Worm (Caenorhabditis elegans) whole organism, L4 larva: ENCODE measurements around the gene aptf-3.

Experiments
- F26F4.8 ChIP-seq: fragments of 200-800 bp; sonication (Bioruptor generic); conservative IDR thresholded peaks from 2 replicates; pipeline ENCODE4 v1.3.6; 2022; ENCODE audit warnings: missing genetic modification characterization, missing compliant biosample characterization
- F49E8.2 ChIP-seq: sonication (generic microtip); optimal IDR thresholded peaks from 2 replicates; lab custom pipeline; 2016; ENCODE audit warnings: missing compliant biosample characterization, mild to moderate bottlenecking, missing genetic modification characterization, borderline replicate concordance
- Y5F2A.4 ChIP-seq: fragments of 200-800 bp; sonication (Bioruptor generic); optimal IDR thresholded peaks from 2 replicates; lab custom pipeline; 2018; ENCODE audit warnings: mild to moderate bottlenecking, missing genetic modification characterization, missing compliant biosample characterization
- aly-2 ChIP-seq: sonication (generic microtip); optimal IDR thresholded peaks from 2 replicates; lab custom pipeline; 2018; ENCODE audit warnings: missing biosample characterization, missing genetic modification characterization
- cey-2 ChIP-seq: sonication (generic microtip); optimal IDR thresholded peaks from 3 replicates; lab custom pipeline; 2017; ENCODE audit warnings: missing genetic modification characterization, mild to moderate bottlenecking, missing compliant biosample characterization, antibody characterized with exemption, borderline replicate concordance; ENCODE audit not compliant: insufficient read depth
- ctbp-1 ChIP-seq: fragments of 200-800 bp; sonication (Bioruptor generic); IDR thresholded peaks from 2 replicates; pipeline ENCODE4 v1.3.6; 2022; ENCODE audit warnings: missing genetic modification reagents, missing genetic modification characterization, missing compliant biosample characterization
- dmd-9 ChIP-seq: fragments of 200-800 bp; sonication (Bioruptor generic); IDR thresholded peaks from 2 replicates; pipeline ENCODE4 v1.3.6; 2022; ENCODE audit warnings: missing genetic modification reagents, missing genetic modification characterization, missing compliant biosample characterization
- dpl-1 ChIP-seq: fragments of 150-350 bp; optimal IDR thresholded peaks from 2 replicates; lab custom pipeline; 2014; ENCODE audit warnings: missing biosample characterization, missing genetic modification reagents, missing genetic modification characterization
- duxl-1 ChIP-seq: sonication (generic microtip); optimal IDR thresholded peaks from 2 replicates; lab custom pipeline; 2016; ENCODE audit warnings: mild to moderate bottlenecking, missing genetic modification characterization, moderate library complexity, missing compliant biosample characterization; ENCODE audit not compliant: poor library complexity
- dve-1 ChIP-seq: sonication (generic microtip); optimal IDR thresholded peaks from 2 replicates; lab custom pipeline; 2017; ENCODE audit warnings: antibody characterized with exemption, mild to moderate bottlenecking, missing genetic modification characterization, missing compliant biosample characterization; ENCODE audit not compliant: insufficient read depth
- fkh-10 ChIP-seq: fragments of 150-350 bp; optimal IDR thresholded peaks from 2 replicates; lab custom pipeline; 2014; ENCODE audit warnings: missing biosample characterization, missing genetic modification reagents, missing genetic modification characterization
- hlh-11 ChIP-seq: fragments of 200-800 bp; sonication (Bioruptor generic); optimal IDR thresholded peaks from 2 replicates; lab custom pipeline; 2018; ENCODE audit warnings: mild to moderate bottlenecking, missing genetic modification characterization, missing compliant biosample characterization
- jun-1 ChIP-seq: fragments of 150-350 bp; optimal IDR thresholded peaks from 2 replicates; lab custom pipeline; 2014; ENCODE audit warnings: missing biosample characterization, missing genetic modification reagents, missing genetic modification characterization
- lin-1 ChIP-seq: fragments of 200-800 bp; sonication (Bioruptor generic); IDR thresholded peaks from 2 replicates; pipeline ENCODE4 v1.3.6; 2022; ENCODE audit warnings: missing genetic modification reagents, missing genetic modification characterization, missing compliant biosample characterization
- lin-13 ChIP-seq: fragments of 150-350 bp; optimal IDR thresholded peaks from 2 replicates; lab custom pipeline; 2014; ENCODE audit warnings: missing biosample characterization, missing genetic modification reagents, missing genetic modification characterization
- lin-15B ChIP-seq: fragments of 150-350 bp; sonication (generic microtip); optimal IDR thresholded peaks from 3 replicates; lab custom pipeline; 2014; ENCODE audit warnings: missing biosample characterization, missing genetic modification characterization
- lin-29 ChIP-seq: fragments of 200-800 bp; sonication (Bioruptor generic); IDR thresholded peaks from 2 replicates; pipeline ENCODE4 v1.3.6; 2022; ENCODE audit warnings: missing genetic modification reagents, missing genetic modification characterization, missing compliant biosample characterization
- lin-38 ChIP-seq: fragments of 200-800 bp; sonication (Bioruptor generic); IDR thresholded peaks from 2 replicates; pipeline ENCODE4 v1.3.6; 2022; ENCODE audit warnings: missing genetic modification reagents, missing genetic modification characterization, missing compliant biosample characterization
- lin-39 ChIP-seq: fragments of 150-350 bp; optimal IDR thresholded peaks from 2 replicates; lab custom pipeline; 2014; ENCODE audit warnings: missing biosample characterization, missing genetic modification reagents, missing genetic modification characterization
- mep-1 ChIP-seq: fragments of 150-350 bp; sonication (generic microtip); optimal IDR thresholded peaks from 3 replicates; lab custom pipeline; 2014; ENCODE audit warnings: missing biosample characterization, missing genetic modification characterization
- mxl-2 ChIP-seq: fragments of 200-800 bp; sonication (Bioruptor generic); conservative IDR thresholded peaks from 2 replicates; pipeline ENCODE4 v1.3.6; 2022; ENCODE audit warnings: missing genetic modification reagents, missing genetic modification characterization, missing compliant biosample characterization
- nhr-10 ChIP-seq: fragments of 150-350 bp; optimal IDR thresholded peaks from 2 replicates; lab custom pipeline; 2014; ENCODE audit warnings: missing biosample characterization, missing genetic modification characterization
- nhr-111 ChIP-seq: fragments of 200-800 bp; sonication (Bioruptor generic); optimal IDR thresholded peaks from 2 replicates; lab custom pipeline; 2018; ENCODE audit warnings: mild to moderate bottlenecking, missing genetic modification characterization, missing compliant biosample characterization
- nhr-48 ChIP-seq: sonication (generic microtip); optimal IDR thresholded peaks from 2 replicates; lab custom pipeline; 2016; ENCODE audit warnings: mild to moderate bottlenecking, missing genetic modification characterization, missing compliant biosample characterization
- nhr-76 ChIP-seq: fragments of 150-350 bp; optimal IDR thresholded peaks from 2 replicates; lab custom pipeline; 2014; ENCODE audit warnings: missing biosample characterization, missing genetic modification characterization
- nhr-77 ChIP-seq: fragments of 150-350 bp; optimal IDR thresholded peaks from 2 replicates; lab custom pipeline; 2014; ENCODE audit warnings: missing biosample characterization, missing genetic modification characterization
- pha-4 ChIP-seq, 2 experiments: fragments of 150-350 bp in 1 of 2; fragments of 200-800 bp in 1 of 2; sonication (Bioruptor generic) in 1 of 2; IDR thresholded peaks in 1 of 2; optimal IDR thresholded peaks in 1 of 2; 2 replicates each; pipeline versions ENCODE4 v1.3.6 to Lab custom; 2014 to 2022; ENCODE audit warnings: missing genetic modification characterization in 2 of 2, missing genetic modification reagents in 2 of 2, missing biosample characterization in 1 of 2, missing compliant biosample characterization in 1 of 2
- php-3 ChIP-seq: fragments of 200-800 bp; sonication (Bioruptor generic); IDR thresholded peaks from 2 replicates; pipeline ENCODE4 v1.3.6; 2022; ENCODE audit warnings: missing genetic modification reagents, missing genetic modification characterization, missing compliant biosample characterization
- tag-97 ChIP-seq: fragments of 200-800 bp; sonication (Bioruptor generic); IDR thresholded peaks from 2 replicates; pipeline ENCODE4 v1.3.6; 2022; ENCODE audit warnings: missing genetic modification characterization, missing compliant biosample characterization
- unc-62 ChIP-seq, 3 experiments: fragments of 150-350 bp in 1 of 3; sonication (generic microtip); optimal IDR thresholded peaks in 2 of 3; peaks in 1 of 3; 1 replicate in 1 of 3; 2 replicates in 2 of 3; lab custom pipeline; 2014 to 2017; ENCODE audit warnings: missing biosample characterization in 3 of 3, missing genetic modification characterization in 3 of 3, missing genetic modification reagents in 3 of 3, missing genotype in 1 of 3
- vab-7 ChIP-seq: fragments of 200-800 bp; sonication (Bioruptor generic); IDR thresholded peaks from 2 replicates; pipeline ENCODE4 v1.3.6; 2022; ENCODE audit warnings: missing genetic modification reagents, missing genetic modification characterization, missing compliant biosample characterization
- zfp-3 ChIP-seq: fragments of 200-800 bp; sonication (Bioruptor generic); conservative IDR thresholded peaks from 2 replicates; pipeline ENCODE4 v1.3.6; 2022; ENCODE audit warnings: missing genetic modification reagents, missing genetic modification characterization, missing compliant biosample characterization
- zip-11 ChIP-seq: fragments of 200-800 bp; sonication (Bioruptor generic); IDR thresholded peaks from 2 replicates; pipeline ENCODE4 v1.3.6; 2022; ENCODE audit warnings: missing genetic modification characterization, missing compliant biosample characterization

aptf-3 gene

DNA sequence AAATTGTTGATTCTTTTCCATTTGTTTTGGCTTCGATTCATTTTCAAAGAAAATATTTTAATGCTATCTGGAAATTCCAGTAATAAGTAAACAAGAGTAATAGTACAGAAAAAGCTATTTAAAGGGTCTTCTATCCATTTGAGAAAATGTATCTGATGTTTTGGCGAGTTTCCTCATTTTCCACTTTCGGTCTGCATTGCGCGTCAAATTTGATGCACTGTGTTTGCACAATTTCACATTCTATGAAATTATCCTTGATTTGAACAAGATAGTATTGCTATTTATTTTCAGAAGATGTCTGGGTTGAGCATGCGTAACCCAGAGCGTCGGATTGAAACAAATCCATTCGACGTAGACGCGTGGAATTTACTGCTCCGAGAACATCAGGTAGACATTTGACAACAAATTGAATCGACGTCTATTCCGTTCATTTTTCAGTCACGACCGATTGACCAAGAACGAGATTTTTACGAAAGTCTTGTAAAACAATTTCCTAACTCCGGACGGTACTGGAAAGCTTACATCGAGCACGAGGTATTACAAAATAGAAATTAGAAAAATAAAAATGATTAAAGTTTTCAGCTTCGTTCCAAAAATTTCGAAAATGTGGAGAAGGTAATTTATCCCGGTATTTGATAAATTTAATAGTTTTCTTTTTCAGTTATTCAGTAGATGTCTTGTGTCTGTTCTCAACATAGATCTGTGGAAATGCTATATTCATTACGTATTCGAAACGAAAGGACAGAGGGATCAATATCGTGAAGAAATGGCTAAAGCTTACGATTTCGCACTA lies 9.8 kb downstream of the aptf-3 start, which contains the start of gene suf-1 (continued):
- peak; percentile 22; the same call in 1 of the 2 replicates for TF ChIP-seq lin-1 (GFP tag; lab: Robert Waterston, UW)

DNA sequence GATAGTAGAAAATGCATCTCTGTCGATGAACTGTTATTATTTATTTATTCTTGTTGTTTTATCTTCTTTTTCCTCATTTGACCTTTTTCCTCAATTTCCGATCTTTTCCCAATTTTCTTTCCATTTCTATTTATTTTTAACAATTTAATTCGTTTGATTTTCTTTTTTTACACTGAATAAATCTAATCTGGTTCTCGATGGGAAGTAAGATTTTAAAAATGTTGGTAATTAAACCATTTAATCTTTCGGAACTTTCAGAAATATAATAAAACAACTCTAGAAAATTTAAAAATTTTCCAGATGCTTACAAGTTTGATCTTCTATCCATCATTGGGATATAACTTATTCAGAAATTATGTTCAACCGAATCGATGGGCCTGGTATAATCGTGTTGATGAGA lies 12.6 kb downstream of the aptf-3 start, which contains the start of gene F28C6.8:
TSS of gene F28C6.8 (plus strand) at position 301 of the 400 bp plus-strand sequence.
- TF ChIP-seq ctbp-1 (GFP tag; lab: Robert Waterston, UW): no peak
- no peak for TF ChIP-seq lin-29 (GFP tag; lab: Robert Waterston, UW)
- no peak for TF ChIP-seq Y5F2A.4 (GFP tag; lab: Kevin White, UChicago)
- TF ChIP-seq vab-7 (GFP tag; lab: Robert Waterston, UW): no peak
- no peak for TF ChIP-seq lin-38 (GFP tag; lab: Robert Waterston, UW)
- TF ChIP-seq pha-4 (GFP tag; IDR thresholded peaks at IDR 0.05; lab: Robert Waterston, UW): no peak
- TF ChIP-seq pha-4 (tag; optimal IDR thresholded peaks at IDR 0.05; lab: Kevin White, UChicago): no peak
- no peak for TF ChIP-seq F26F4.8
- TF ChIP-seq zip-11 (GFP tag; lab: Robert Waterston, UW): no peak
- no peak for TF ChIP-seq hlh-11
- TF ChIP-seq zfp-3 (GFP tag; lab: Robert Waterston, UW): no peak
- TF ChIP-seq unc-62 (GFP tag; optimal IDR thresholded peaks at IDR 0.05 in 1 of 2; lab: Kevin White, UChicago): no peak
- no peak for TF ChIP-seq unc-62 (tag; optimal IDR thresholded peaks at IDR 0.05; lab: Kevin White, UChicago)
- TF ChIP-seq nhr-77 (tag; lab: Kevin White, UChicago): no peak
- no peak for TF ChIP-seq cey-2 (tag; lab: Kevin White, UChicago)

DNA sequence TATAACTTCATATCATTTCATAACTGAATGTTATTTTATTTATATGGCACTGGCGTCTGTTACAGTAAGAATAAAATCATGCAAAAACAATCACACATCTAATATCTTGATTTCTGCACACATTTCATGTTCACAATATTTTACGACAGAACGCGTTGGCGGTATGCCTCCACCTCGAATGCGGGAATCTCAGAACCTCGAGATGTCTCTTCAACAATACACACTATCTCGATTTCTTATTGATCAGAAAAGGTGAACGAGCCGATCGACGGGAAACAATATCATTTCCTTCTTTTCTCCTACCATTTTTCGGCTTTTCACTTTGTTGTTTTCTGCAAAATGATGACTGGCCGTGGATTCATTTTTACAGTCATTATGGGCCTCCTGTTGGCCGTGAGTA lies 13.7 kb downstream of the aptf-3 start, which contains the start of gene F28C6.10:
TSS of gene F28C6.10 (plus strand) at position 301 of the 400 bp plus-strand sequence.
- TF ChIP-seq php-3 (no peak), nhr-10 (no peak), dmd-9 (GFP tag; lab: Robert Waterston, UW) (no peak), tag-97 (GFP tag; lab: Robert Waterston, UW) (no peak), dpl-1 (GFP tag; lab: Kevin White, UChicago) (no peak), aly-2 (tag; lab: Kevin White, UChicago) (no peak), lin-39 (tag; lab: Kevin White, UChicago) (no peak), duxl-1 (no peak), F26F4.8 (no peak), nhr-48 (no peak), F49E8.2 (no peak), nhr-76 (tag; lab: Kevin White, UChicago) (no peak), Y5F2A.4 (GFP tag; lab: Kevin White, UChicago) (no peak), pha-4 (GFP tag; IDR thresholded peaks at IDR 0.05; lab: Robert Waterston, UW) (no peak), pha-4 (tag; optimal IDR thresholded peaks at IDR 0.05; lab: Kevin White, UChicago) (no peak), mxl-2 (GFP tag; lab: Robert Waterston, UW) (no peak), dve-1 (tag; lab: Kevin White, UChicago) (no peak), nhr-111 (GFP tag; lab: Kevin White, UChicago) (no peak)
- TF ChIP-seq, all 104 proteins: peak for 0

DNA sequence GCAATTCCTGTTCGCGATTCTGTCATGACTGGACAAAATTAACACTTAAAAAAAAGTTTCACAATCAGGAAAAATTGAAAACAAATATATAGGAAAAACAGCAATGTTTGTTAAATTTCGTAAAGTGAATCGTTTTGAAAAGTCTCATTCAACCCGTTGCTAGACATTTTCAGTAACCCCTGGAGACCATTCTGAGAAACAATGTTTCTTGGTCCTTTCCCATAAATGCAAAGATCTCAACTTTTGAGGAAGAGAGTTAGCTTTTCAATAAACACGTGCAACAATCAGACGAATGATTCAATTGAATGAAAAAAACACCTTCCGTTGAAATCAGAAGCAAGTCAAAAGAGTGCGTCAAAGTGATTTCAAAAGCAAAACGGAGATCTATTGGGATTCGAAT lies 16.1 kb downstream of the aptf-3 start, which contains the start of gene F28C6.9:
TSS of gene F28C6.9 (minus strand) at position 101 of the 400 bp plus-strand sequence.
- TF ChIP-seq unc-62 (GFP tag; optimal IDR thresholded peaks at IDR 0.05 in 1 of 2; lab: Kevin White, UChicago): no peak
- no peak for TF ChIP-seq unc-62 (tag; optimal IDR thresholded peaks at IDR 0.05; lab: Kevin White, UChicago)
- TF ChIP-seq lin-15B (tag; lab: Kevin White, UChicago): no peak
- TF ChIP-seq mep-1 (tag; lab: Kevin White, UChicago): no peak
- TF ChIP-seq jun-1: no peak
- TF ChIP-seq fkh-10 (GFP tag; lab: Kevin White, UChicago): no peak
- no peak for TF ChIP-seq nhr-10
- no peak for TF ChIP-seq ctbp-1 (GFP tag; lab: Robert Waterston, UW)
- TF ChIP-seq lin-13: no peak
